Worm (Caenorhabditis elegans): ENCODE data around the gene cest-25.

The cest-25 gene

DNA sequence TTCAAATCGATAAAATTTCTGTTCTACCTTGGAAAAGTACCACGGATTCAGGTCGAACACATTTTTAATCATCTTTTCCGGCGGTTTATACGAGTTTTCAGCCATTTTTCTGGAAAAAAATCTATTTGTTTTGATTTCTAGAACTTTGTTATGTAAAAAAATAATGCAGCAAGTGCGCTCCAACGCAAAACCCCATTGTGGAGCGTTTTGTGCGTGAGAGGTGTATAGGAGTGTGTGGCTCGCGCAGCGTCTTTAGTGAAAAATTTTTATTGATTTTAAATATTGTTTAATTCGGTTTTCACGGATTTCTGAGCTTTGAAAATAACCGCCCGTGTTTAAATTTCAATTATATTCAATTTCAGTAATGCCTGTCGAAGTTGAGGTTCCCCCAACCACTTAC, 46.5 kb upstream of the cest-25 start, which contains the start of gene Y71H2AM.20 (continued):
- TF ChIP-seq alr-1 (tag; optimal IDR thresholded peaks at IDR 0.05) (peak; percentile 59), fos-1 (tag; optimal IDR thresholded peaks at IDR 0.05) (peak; percentile 98), ztf-11 (tag; optimal IDR thresholded peaks at IDR 0.05) (no peak), nhr-10 (tag; optimal IDR thresholded peaks at IDR 0.05) (peak; percentile 38), unc-39 (tag; optimal IDR thresholded peaks at IDR 0.05) (no peak), elt-3 (tag; optimal IDR thresholded peaks at IDR 0.05) (no peak), unc-62 (GFP tag; optimal IDR thresholded peaks at IDR 0.05) (no peak)

DNA sequence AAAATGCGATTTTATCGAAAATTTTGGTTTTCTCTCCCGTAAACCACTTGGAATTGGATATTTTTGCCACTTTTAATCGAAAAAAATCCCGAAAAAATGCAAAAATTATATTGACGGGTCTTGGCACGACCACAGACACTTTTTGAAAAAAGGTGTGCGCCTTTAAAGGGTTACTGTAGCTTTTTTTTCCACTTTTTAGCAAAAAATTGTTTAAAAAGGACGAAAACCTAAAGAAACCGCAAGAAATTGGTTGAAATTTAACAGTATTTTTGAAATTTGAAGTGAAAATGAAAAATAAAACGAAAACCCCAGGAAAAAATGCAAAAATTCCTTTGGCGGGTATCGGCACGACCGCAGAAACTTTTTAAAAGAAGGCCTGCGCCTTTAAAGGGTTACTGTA, 42.5 kb upstream of the cest-25 start:
- TF ChIP-seq fos-1 (tag; optimal IDR thresholded peaks at IDR 0.05) (no peak), unc-39 (tag; optimal IDR thresholded peaks at IDR 0.05) (no peak), nhr-25 (tag; optimal IDR thresholded peaks at IDR 0.05) (no peak), sma-9 (GFP tag; optimal IDR thresholded peaks at IDR 0.05) (no peak), sma-9 (tag; optimal IDR thresholded peaks at IDR 0.05) (no peak), elt-3 (tag; optimal IDR thresholded peaks at IDR 0.05) (no peak), lin-39 (tag; optimal IDR thresholded peaks at IDR 0.05) (no peak), nhr-6 (tag; optimal IDR thresholded peaks at IDR 0.05) (no peak), ceh-16 (tag; optimal IDR thresholded peaks at IDR 0.05) (no peak), alr-1 (tag; optimal IDR thresholded peaks at IDR 0.05) (no peak), ZK546.5 (tag; optimal IDR thresholded peaks at IDR 0.05) (no peak), mab-5 (tag; optimal IDR thresholded peaks at IDR 0.05) (no peak)

DNA sequence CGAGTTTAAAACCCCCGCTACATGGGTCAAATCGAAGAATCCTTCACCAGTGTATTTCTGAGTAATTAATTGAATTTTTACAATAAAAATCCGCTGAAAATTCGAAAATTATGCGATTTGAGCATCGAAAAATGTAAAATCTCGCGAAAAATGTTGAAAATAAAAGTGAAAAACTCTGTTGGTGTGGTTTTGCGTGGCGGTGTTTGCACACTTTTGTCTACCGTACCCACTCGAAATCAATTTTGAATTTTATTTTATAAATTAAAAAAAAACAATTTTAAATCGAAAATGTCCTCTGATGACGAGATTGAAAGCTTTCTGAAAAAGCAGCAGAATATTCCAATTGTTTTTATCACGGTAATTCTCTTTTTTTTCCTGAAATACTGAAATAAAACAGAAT, 41.5 kb upstream of the cest-25 start, which contains the start of gene Y71H2AM.6:
Gene Y71H2AM.6, plus strand, starts transcription at position 264 of the 400 bp plus-strand sequence.
- TF ChIP-seq ama-1 (optimal IDR thresholded peaks at IDR 0.05): no peak
- no peak for TF ChIP-seq unc-39 (tag; optimal IDR thresholded peaks at IDR 0.05)
- no peak for TF ChIP-seq elt-3 (tag; optimal IDR thresholded peaks at IDR 0.05)
- TF ChIP-seq nhr-11 (tag; optimal IDR thresholded peaks at IDR 0.05): no peak
- no peak for TF ChIP-seq nhr-10 (tag; optimal IDR thresholded peaks at IDR 0.05)
- TF ChIP-seq mab-5 (tag; optimal IDR thresholded peaks at IDR 0.05): no peak
- peak; percentile 25 for TF ChIP-seq crh-2 (tag; optimal IDR thresholded peaks at IDR 0.05)
- TF ChIP-seq snpc-4 (tag; optimal IDR thresholded peaks at IDR 0.05): no peak
- peak; percentile 8 for TF ChIP-seq fos-1 (tag; optimal IDR thresholded peaks at IDR 0.05)
- TF ChIP-seq nhr-77 (tag; optimal IDR thresholded peaks at IDR 0.05): no peak
- TF ChIP-seq lin-13 (GFP tag; optimal IDR thresholded peaks at IDR 0.05): peak; percentile 63
- peak; percentile 38 for TF ChIP-seq nhr-25 (tag; optimal IDR thresholded peaks at IDR 0.05)
- no peak for TF ChIP-seq skn-1 (tag; optimal IDR thresholded peaks at IDR 0.05)
- no peak for TF ChIP-seq R02D3.7 (tag; optimal IDR thresholded peaks at IDR 0.05)
- TF ChIP-seq mbf-1 (tag; optimal IDR thresholded peaks at IDR 0.05): no peak
- TF ChIP-seq ceh-82 (tag; optimal IDR thresholded peaks at IDR 0.05): no peak
- no peak for TF ChIP-seq ztf-1 (GFP tag; conservative IDR thresholded peaks at IDR 0.05)
- TF ChIP-seq nhr-21 (tag; optimal IDR thresholded peaks at IDR 0.05): no peak
- TF ChIP-seq Y55F3AM.14 (GFP tag; optimal IDR thresholded peaks at IDR 0.05): no peak
- no peak for TF ChIP-seq ztf-4 (tag; optimal IDR thresholded peaks at IDR 0.05)
- TF ChIP-seq peb-1 (tag; optimal IDR thresholded peaks at IDR 0.05): no peak
- TF ChIP-seq ZK546.5 (tag; optimal IDR thresholded peaks at IDR 0.05): no peak
- no peak for TF ChIP-seq ceh-16 (tag; optimal IDR thresholded peaks at IDR 0.05)
- TF ChIP-seq unc-62 (GFP tag; optimal IDR thresholded peaks at IDR 0.05): no peak
- no peak for TF ChIP-seq aly-2 (tag; optimal IDR thresholded peaks at IDR 0.05)
- TF ChIP-seq blmp-1 (tag; optimal IDR thresholded peaks at IDR 0.05; ENCODE audit: insufficient read depth): peak; percentile 71
- TF ChIP-seq nhr-23 (tag; optimal IDR thresholded peaks at IDR 0.05): no peak
- TF ChIP-seq F13H6.1 (tag; optimal IDR thresholded peaks at IDR 0.05): no peak
- TF ChIP-seq nhr-129 (tag; optimal IDR thresholded peaks at IDR 0.05): no peak
- TF ChIP-seq gmeb-1 (tag; optimal IDR thresholded peaks at IDR 0.05): peak; percentile 52
- no peak for TF ChIP-seq zag-1 (tag; optimal IDR thresholded peaks at IDR 0.05)
- TF ChIP-seq mdl-1 (tag; optimal IDR thresholded peaks at IDR 0.05): no peak
- no peak for TF ChIP-seq alr-1 (tag; optimal IDR thresholded peaks at IDR 0.05)
- TF ChIP-seq dmd-4 (tag; optimal IDR thresholded peaks at IDR 0.05): no peak
- TF ChIP-seq nhr-12 (tag; optimal IDR thresholded peaks at IDR 0.05): no peak
- no peak for TF ChIP-seq sem-4 (tag; optimal IDR thresholded peaks at IDR 0.05)
- TF ChIP-seq elt-1 (tag; optimal IDR thresholded peaks at IDR 0.05): no peak
- TF ChIP-seq ztf-11 (tag; optimal IDR thresholded peaks at IDR 0.05): no peak
- TF ChIP-seq egl-27 (tag; optimal IDR thresholded peaks at IDR 0.05): no peak
- no peak for TF ChIP-seq lin-11 (tag; optimal IDR thresholded peaks at IDR 0.05)
- TF ChIP-seq nhr-6 (tag; optimal IDR thresholded peaks at IDR 0.05): no peak
- TF ChIP-seq lin-39 (tag; optimal IDR thresholded peaks at IDR 0.05): no peak
- TF ChIP-seq lsy-2 (tag; optimal IDR thresholded peaks at IDR 0.05): peak; percentile 97 to 99
- TF ChIP-seq sma-3 (GFP tag; optimal IDR thresholded peaks at IDR 0.05): peak; percentile 20
- TF ChIP-seq C34F6.9 (tag; optimal IDR thresholded peaks at IDR 0.05): peak; percentile 61
- TF ChIP-seq sma-9 (GFP tag; optimal IDR thresholded peaks at IDR 0.05): no peak
- TF ChIP-seq sma-9 (tag; optimal IDR thresholded peaks at IDR 0.05): no peak
- TF ChIP-seq unc-55 (GFP tag; optimal IDR thresholded peaks at IDR 0.05): peak; percentile 69
- TF ChIP-seq nhr-237 (tag; optimal IDR thresholded peaks at IDR 0.05): no peak

Data from whole organism, L2 larva.